Fruit fly (Drosophila melanogaster) whole organism, embryonic: Measurements from ENCODE around the gene CG43954.

Source experiments
- Aef1 ChIP-seq: fragments of 200-800 bp; sonication (Bioruptor generic); IDR thresholded peaks from 3 replicates; pipeline ENCODE4 v1.3.6; 2022; ENCODE audit warnings: missing biosample characterization, missing genetic modification characterization
- BEAF-32 ChIP-seq: fragments of 200-800 bp; sonication (Bioruptor generic); optimal IDR thresholded peaks from 3 replicates; lab custom pipeline; 2017; ENCODE audit warnings: missing biosample characterization, missing genetic modification characterization, mild to moderate bottlenecking, moderate library complexity, missing genetic modification reagents
- CG11085 ChIP-seq: fragments of 200-800 bp; sonication (Bioruptor generic); IDR thresholded peaks from 2 replicates; pipeline ENCODE4 v1.3.6; 2022; ENCODE audit warnings: missing biosample characterization, missing genetic modification characterization
- CG11695 ChIP-seq: fragments of 200-800 bp; sonication (Bioruptor generic); IDR thresholded peaks from 3 replicates; pipeline ENCODE4 v1.3.6; 2022; ENCODE audit warnings: missing biosample characterization, missing genetic modification characterization
- CG12942 ChIP-seq: fragments of 200-800 bp; sonication (Bioruptor generic); optimal IDR thresholded peaks from 3 replicates; lab custom pipeline; 2016; ENCODE audit warnings: missing biosample characterization, missing genetic modification characterization
- CG13894 ChIP-seq: fragments of 200-800 bp; sonication (Bioruptor generic); optimal IDR thresholded peaks from 3 replicates; lab custom pipeline; 2018; ENCODE audit warnings: missing biosample characterization, mild to moderate bottlenecking, missing genetic modification characterization, moderate library complexity
- CG14860 ChIP-seq: fragments of 200-800 bp; sonication (Bioruptor generic); IDR thresholded peaks from 3 replicates; pipeline ENCODE4 v1.3.6; 2022; ENCODE audit warnings: missing biosample characterization, missing genetic modification characterization; ENCODE audit not compliant: partially characterized antibody
- CG1647 ChIP-seq: fragments of 200-800 bp; sonication (Bioruptor generic); optimal IDR thresholded peaks from 3 replicates; lab custom pipeline; 2016; ENCODE audit warnings: missing biosample characterization, missing genetic modification characterization
- CG17385 ChIP-seq: fragments of 200-800 bp; sonication (Bioruptor generic); optimal IDR thresholded peaks from 3 replicates; lab custom pipeline; 2018; ENCODE audit warnings: missing biosample characterization, mild to moderate bottlenecking, missing genetic modification characterization
- CG17612 ChIP-seq: fragments of 200-800 bp; sonication (Bioruptor generic); IDR thresholded peaks from 2 replicates; pipeline ENCODE4 v1.3.6; 2022; ENCODE audit warnings: missing biosample characterization, missing genetic modification characterization
- CG17912 ChIP-seq: fragments of 200-800 bp; sonication (Bioruptor generic); optimal IDR thresholded peaks from 2 replicates; lab custom pipeline; 2018; ENCODE audit warnings: missing biosample characterization, mild to moderate bottlenecking, missing genetic modification characterization
- CG18262 ChIP-seq: fragments of 200-800 bp; optimal IDR thresholded peaks from 3 replicates; lab custom pipeline; 2019; ENCODE audit warnings: missing biosample characterization, mild to moderate bottlenecking, missing genetic modification characterization, moderate library complexity
- CG2120 ChIP-seq: fragments of 200-800 bp; sonication (Bioruptor generic); optimal IDR thresholded peaks from 3 replicates; lab custom pipeline; 2016; ENCODE audit warnings: missing biosample characterization, missing genetic modification characterization
- CG3065 ChIP-seq: fragments of 200-800 bp; sonication (Bioruptor generic); optimal IDR thresholded peaks from 2 replicates; lab custom pipeline; 2016; ENCODE audit warnings: missing biosample characterization, missing genetic modification characterization
- CG34224 ChIP-seq: fragments of 200-800 bp; sonication (Bioruptor generic); IDR thresholded peaks from 3 replicates; pipeline ENCODE4 v1.3.6; 2022; ENCODE audit warnings: missing biosample characterization, missing genetic modification characterization; ENCODE audit not compliant: partially characterized antibody
- CG3838 ChIP-seq: fragments of 200-800 bp; sonication (Bioruptor generic); optimal IDR thresholded peaks from 3 replicates; lab custom pipeline; 2016; ENCODE audit warnings: missing biosample characterization, missing genetic modification characterization
- CG3995 ChIP-seq: fragments of 200-800 bp; sonication (Bioruptor generic); optimal IDR thresholded peaks from 3 replicates; lab custom pipeline; 2016; ENCODE audit warnings: missing biosample characterization, missing genetic modification characterization
- CG4360 ChIP-seq: fragments of 200-800 bp; sonication (Bioruptor generic); IDR thresholded peaks from 2 replicates; pipeline ENCODE4 v1.3.6; 2022; ENCODE audit warnings: missing biosample characterization, missing genetic modification characterization
- CG4707 ChIP-seq: fragments of 200-800 bp; sonication (Bioruptor generic); optimal IDR thresholded peaks from 2 replicates; lab custom pipeline; 2018; ENCODE audit warnings: missing biosample characterization, mild to moderate bottlenecking, missing genetic modification characterization, moderate library complexity
- CG4730 ChIP-seq: fragments of 200-800 bp; sonication (Bioruptor generic); IDR thresholded peaks from 2 replicates; pipeline ENCODE4 v1.3.6; 2022; ENCODE audit warnings: missing biosample characterization, missing genetic modification characterization
- CG5245 ChIP-seq: fragments of 200-800 bp; sonication (Bioruptor generic); optimal IDR thresholded peaks from 3 replicates; lab custom pipeline; 2016; ENCODE audit warnings: missing biosample characterization, missing genetic modification characterization
- CG9876 ChIP-seq: fragments of 200-800 bp; sonication (Bioruptor generic); optimal IDR thresholded peaks from 2 replicates; lab custom pipeline; 2016; ENCODE audit warnings: missing biosample characterization, missing genetic modification characterization
- CG9932 ChIP-seq: fragments of 200-800 bp; sonication (Bioruptor generic); IDR thresholded peaks from 2 replicates; pipeline ENCODE4 v1.3.6; 2022; ENCODE audit warnings: missing biosample characterization, missing genetic modification characterization
- Dfd ChIP-seq, 2 experiments: fragments of >200 bp; optimal IDR thresholded peaks; 2 replicates each; lab custom pipeline; 2017; ENCODE audit warnings: missing biosample characterization in 2 of 2, missing genetic modification characterization in 2 of 2
- Fer1 ChIP-seq: fragments of 200-800 bp; sonication (Bioruptor generic); optimal IDR thresholded peaks from 2 replicates; lab custom pipeline; 2017; ENCODE audit warnings: missing biosample characterization, mild to moderate bottlenecking, missing genetic modification characterization
- Gug ChIP-seq: fragments of 200-800 bp; sonication (Bioruptor generic); IDR thresholded peaks from 4 replicates; pipeline ENCODE4 v1.3.6; 2022; ENCODE audit warnings: missing biosample characterization, missing genetic modification characterization
- MBD-R2 ChIP-seq: fragments of 200-800 bp; sonication (Bioruptor generic); IDR thresholded peaks from 2 replicates; pipeline ENCODE4 v1.3.6; 2022; ENCODE audit warnings: missing biosample characterization, missing genetic modification characterization
- Nf-YC ChIP-seq: fragments of 200-800 bp; optimal IDR thresholded peaks from 3 replicates; lab custom pipeline; 2019; ENCODE audit warnings: missing biosample characterization, mild to moderate bottlenecking, missing genetic modification characterization, moderate library complexity
- Pdp1 ChIP-seq, 2 experiments: fragments of 200-800 bp; sonication (Bioruptor generic); optimal IDR thresholded peaks; 3 replicates each; lab custom pipeline; 2016; ENCODE audit warnings: missing biosample characterization in 2 of 2, missing genetic modification characterization in 2 of 2, mild to moderate bottlenecking in 1 of 2, moderate library complexity in 1 of 2
- Ravus ChIP-seq: fragments of 200-800 bp; sonication (Bioruptor generic); IDR thresholded peaks from 2 replicates; pipeline ENCODE4 v1.3.6; 2022; ENCODE audit warnings: missing biosample characterization, missing genetic modification characterization
- Rfx ChIP-seq: fragments of 200-800 bp; sonication (Bioruptor generic); IDR thresholded peaks from 2 replicates; pipeline ENCODE4 v1.3.6; 2022; ENCODE audit warnings: missing biosample characterization, missing genetic modification characterization
- TFAM ChIP-seq: fragments of 200-800 bp; sonication (Bioruptor generic); optimal IDR thresholded peaks from 2 replicates; lab custom pipeline; 2017; ENCODE audit warnings: missing biosample characterization, missing genetic modification characterization, inconsistent platforms
- Usf ChIP-seq: fragments of 200-800 bp; sonication (Bioruptor generic); optimal IDR thresholded peaks from 2 replicates; lab custom pipeline; 2017; ENCODE audit warnings: missing genotype, missing biosample characterization, missing genetic modification characterization
- ac ChIP-seq: fragments of 200-800 bp; sonication (Bioruptor generic); optimal IDR thresholded peaks from 3 replicates; lab custom pipeline; 2017; ENCODE audit warnings: missing biosample characterization, mild to moderate bottlenecking, missing genetic modification characterization
- ap ChIP-seq: fragments of 200-800 bp; sonication (Bioruptor generic); IDR thresholded peaks from 2 replicates; pipeline ENCODE4 v1.3.6; 2022; ENCODE audit warnings: missing biosample characterization, missing genetic modification characterization
- bowl ChIP-seq: fragments of 200-800 bp; sonication (Bioruptor generic); IDR thresholded peaks from 2 replicates; pipeline ENCODE4 v1.3.6; 2022; ENCODE audit warnings: missing biosample characterization, missing genetic modification characterization
- cwo ChIP-seq: fragments of 200-800 bp; sonication (Bioruptor generic); optimal IDR thresholded peaks from 3 replicates; lab custom pipeline; 2017; ENCODE audit warnings: missing biosample characterization, missing genetic modification characterization, mild to moderate bottlenecking, moderate library complexity, missing genetic modification reagents
- dmrt11E ChIP-seq: fragments of 200-800 bp; sonication (Bioruptor generic); optimal IDR thresholded peaks from 3 replicates; lab custom pipeline; 2018; ENCODE audit warnings: missing biosample characterization, mild to moderate bottlenecking, missing genetic modification characterization, moderate library complexity
- ind ChIP-seq: fragments of 200-800 bp; sonication (Bioruptor generic); optimal IDR thresholded peaks from 3 replicates; lab custom pipeline; 2016; ENCODE audit warnings: missing biosample characterization, missing genetic modification characterization
- lab ChIP-seq: fragments of 200-800 bp; sonication (Bioruptor generic); optimal IDR thresholded peaks from 3 replicates; lab custom pipeline; 2017; ENCODE audit warnings: missing biosample characterization, missing genetic modification characterization, mild to moderate bottlenecking, moderate library complexity, missing genetic modification reagents
- nau ChIP-seq: fragments of 200-800 bp; sonication (Bioruptor generic); optimal IDR thresholded peaks from 3 replicates; lab custom pipeline; 2017; ENCODE audit warnings: missing biosample characterization, mild to moderate bottlenecking, missing genetic modification characterization, missing genetic modification reagents
- pum ChIP-seq: fragments of 200-800 bp; sonication (Bioruptor generic); optimal IDR thresholded peaks from 2 replicates; lab custom pipeline; 2016; ENCODE audit warnings: missing biosample characterization, missing genetic modification characterization
- run ChIP-seq: fragments of 200-800 bp; sonication (Bioruptor generic); optimal IDR thresholded peaks from 3 replicates; lab custom pipeline; 2018; ENCODE audit warnings: missing biosample characterization, mild to moderate bottlenecking, missing genetic modification characterization
- salm ChIP-seq: fragments of 200-800 bp; sonication (Bioruptor generic); optimal IDR thresholded peaks from 2 replicates; lab custom pipeline; 2018; ENCODE audit warnings: missing biosample characterization, mild to moderate bottlenecking, missing genetic modification characterization
- seq ChIP-seq: fragments of 200-800 bp; sonication (Bioruptor generic); IDR thresholded peaks from 2 replicates; pipeline ENCODE4 v1.3.6; 2022; ENCODE audit warnings: missing biosample characterization, missing genetic modification characterization
- sisA ChIP-seq: fragments of 200-800 bp; sonication (Bioruptor generic); IDR thresholded peaks from 2 replicates; pipeline ENCODE4 v1.3.6; 2022; ENCODE audit warnings: missing biosample characterization, missing genetic modification characterization
- slp2 ChIP-seq: fragments of 200-800 bp; sonication (Bioruptor generic); optimal IDR thresholded peaks from 2 replicates; lab custom pipeline; 2016; ENCODE audit warnings: missing biosample characterization, missing genetic modification characterization
- unpg ChIP-seq: fragments of 200-800 bp; sonication (Bioruptor generic); optimal IDR thresholded peaks from 3 replicates; lab custom pipeline; 2018; ENCODE audit warnings: missing biosample characterization, mild to moderate bottlenecking, missing genetic modification characterization, moderate library complexity
- zen ChIP-seq: fragments of 200-800 bp; sonication (Bioruptor generic); optimal IDR thresholded peaks from 3 replicates; lab custom pipeline; 2018; ENCODE audit warnings: missing biosample characterization, mild to moderate bottlenecking, missing genetic modification characterization, moderate library complexity

The CG43954 gene

DNA sequence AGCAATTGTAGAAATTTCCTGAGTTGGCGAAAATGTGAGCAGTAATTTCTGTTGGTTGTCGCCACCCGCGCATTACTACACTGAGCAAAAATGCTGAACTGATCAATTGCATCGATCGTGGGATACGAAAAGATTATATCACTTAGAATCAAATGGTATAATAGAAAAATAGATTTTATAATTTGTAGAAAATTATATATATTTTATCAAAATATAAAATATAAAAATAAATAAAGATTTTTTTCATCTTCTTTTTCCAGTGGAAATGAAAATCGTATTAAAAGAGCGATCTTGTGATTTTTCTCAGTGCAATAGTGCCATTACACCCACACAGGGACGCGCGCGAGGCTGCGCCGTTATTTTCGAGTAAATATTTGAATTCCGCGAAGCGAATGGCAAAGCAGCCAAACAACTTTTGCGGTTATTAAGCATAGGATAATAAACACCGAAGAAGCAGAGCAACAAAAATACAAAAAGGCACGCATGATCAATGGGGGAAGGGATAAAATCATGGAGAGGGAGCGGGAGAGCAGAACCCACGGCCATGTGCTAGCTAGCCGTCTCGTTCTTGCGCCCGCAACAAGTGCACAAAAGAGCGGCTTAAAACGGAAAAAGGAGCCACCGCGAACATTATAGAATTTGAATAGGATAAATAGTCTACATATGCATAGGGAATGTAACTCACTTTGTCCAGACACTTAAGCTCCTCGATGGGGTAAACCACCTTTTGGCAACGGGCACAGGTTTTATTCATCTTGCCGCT, 1.0 kb downstream of the CG43954 start (continued):
- TF ChIP-seq Rfx (GFP tag; lab: Robert Waterston, UW) (peak; percentile 67), Ravus (GFP tag; lab: Robert Waterston, UW) (no peak), Aef1 (peak; percentile 50; the same call in 2 of the 3 replicates), Pdp1 (GFP tag; optimal IDR thresholded peaks at IDR 0.05; lab: Kevin White, UChicago) (peak in 1 of 2 experiments; percentile 2), seq (no peak), CG2120 (no peak), CG18262 (peak; percentile 58), zen (peak; percentile 33), Nf-YC (peak; percentile 39), CG9876 (GFP tag; lab: Kevin White, UChicago) (no peak), Dfd (GFP tag; optimal IDR thresholded peaks at IDR 0.05; lab: Kevin White, UChicago) (no peak), CG17912 (no peak), sisA (GFP tag; lab: Robert Waterston, UW) (no peak; the same call in 1 of the 2 replicates), CG4730 (GFP tag; lab: Robert Waterston, UW) (no peak), CG3838 (GFP tag; lab: Kevin White, UChicago) (no peak), CG4707 (GFP tag; lab: Kevin White, UChicago) (no peak), CG4360 (GFP tag; lab: Robert Waterston, UW) (no peak; the same call in 1 of the 2 replicates), cwo (GFP tag; lab: Kevin White, UChicago) (no peak), ap (no peak), CG9932 (GFP tag; lab: Robert Waterston, UW) (peak; percentile 22; the same call in 1 of the 2 replicates), TFAM (GFP tag; lab: Kevin White, UChicago) (no peak), CG17385 (GFP tag; lab: Kevin White, UChicago) (peak; percentile 50), ind (GFP tag; lab: Kevin White, UChicago) (no peak), salm (tag; lab: Kevin White, UChicago) (peak; percentile 10), BEAF-32 (GFP tag; lab: Kevin White, UChicago) (no peak), Gug (GFP tag; lab: Robert Waterston, UW) (peak; percentile 45; the same call in 1 of the 4 replicates), CG3065 (GFP tag; lab: Kevin White, UChicago) (no peak), CG3995 (GFP tag; lab: Kevin White, UChicago) (no peak), ac (no peak), CG11085 (GFP tag; lab: Robert Waterston, UW) (0 out of 2 replicates have a peak, but pooled peaks have one; percentile 18), CG14860 (GFP tag; lab: Robert Waterston, UW) (no peak), nau (GFP tag; lab: Kevin White, UChicago) (no peak), dmrt11E (tag; lab: Kevin White, UChicago) (peak; percentile 42), MBD-R2 (no peak), CG1647 (GFP tag; lab: Kevin White, UChicago) (no peak), lab (GFP tag; lab: Kevin White, UChicago) (peak; percentile 68), Fer1 (GFP tag; lab: Kevin White, UChicago) (peak; percentile 60), CG17612 (GFP tag; lab: Robert Waterston, UW) (no peak), pum (GFP tag; lab: Kevin White, UChicago) (no peak), bowl (no peak), unpg (GFP tag; lab: Kevin White, UChicago) (peak; percentile 60), CG34224 (GFP tag; lab: Robert Waterston, UW) (no peak), CG12942 (no peak), CG11695 (GFP tag; lab: Robert Waterston, UW) (peak; percentile 89), CG13894 (tag; lab: Kevin White, UChicago) (no peak), Usf (GFP tag; lab: Kevin White, UChicago) (no peak), run (tag; lab: Kevin White, UChicago) (no peak), slp2 (GFP tag; lab: Kevin White, UChicago) (no peak), CG5245 (GFP tag; lab: Kevin White, UChicago) (no peak)
